Fruit fly (Drosophila melanogaster) whole organism, pupa: ENCODE data around the gene sip3.

Experiments
- CG13204 ChIP-seq: fragments of 200-800 bp; sonication (Bioruptor generic); optimal IDR thresholded peaks from 2 replicates; lab custom pipeline; 2018; ENCODE audit warnings: missing biosample characterization, mild to moderate bottlenecking, missing genetic modification characterization, moderate library complexity
- CG15710 ChIP-seq: fragments of 200-800 bp; sonication (Bioruptor generic); optimal IDR thresholded peaks from 2 replicates; lab custom pipeline; 2018; ENCODE audit warnings: missing biosample characterization, mild to moderate bottlenecking, missing genetic modification characterization, moderate library complexity
- CG32121 ChIP-seq: fragments of 200-800 bp; sonication (Bioruptor generic); IDR thresholded peaks from 2 replicates; pipeline ENCODE4 v1.3.6; 2022; ENCODE audit warnings: missing biosample characterization, missing genetic modification characterization
- CG34367 ChIP-seq: fragments of 200-800 bp; sonication (Bioruptor generic); optimal IDR thresholded peaks from 2 replicates; lab custom pipeline; 2018; ENCODE audit warnings: missing biosample characterization, mild to moderate bottlenecking, missing genetic modification characterization
- CG8301 ChIP-seq: fragments of 200-800 bp; sonication (Bioruptor generic); optimal IDR thresholded peaks from 2 replicates; lab custom pipeline; 2018; ENCODE audit warnings: missing biosample characterization, mild to moderate bottlenecking, missing genetic modification characterization
- EcR ChIP-seq: fragments of 200-800 bp; sonication (Bioruptor generic); optimal IDR thresholded peaks from 3 replicates; lab custom pipeline; 2019; ENCODE audit warnings: missing biosample characterization, missing genetic modification characterization, mild to moderate bottlenecking, moderate library complexity, missing genetic modification reagents
- Ets98B ChIP-seq: fragments of 200-800 bp; sonication (Bioruptor generic); IDR thresholded peaks from 2 replicates; pipeline ENCODE4 v1.3.6; 2022; ENCODE audit warnings: missing biosample characterization, missing genetic modification characterization
- Pif1A ChIP-seq: fragments of 200-800 bp; sonication (Bioruptor generic); optimal IDR thresholded peaks from 3 replicates; lab custom pipeline; 2016; ENCODE audit warnings: missing biosample characterization, missing genetic modification characterization
- Snoo ChIP-seq: fragments of 200-800 bp; sonication (Bioruptor generic); optimal IDR thresholded peaks from 3 replicates; lab custom pipeline; 2017; ENCODE audit warnings: missing biosample characterization, mild to moderate bottlenecking, missing genetic modification characterization, inconsistent platforms
- fd96Ca ChIP-seq: fragments of 200-800 bp; sonication (Bioruptor generic); IDR thresholded peaks from 3 replicates; pipeline ENCODE4 v1.3.6; 2022; ENCODE audit warnings: missing biosample characterization, missing genetic modification characterization
- gl ChIP-seq: fragments of 200-800 bp; sonication (Bioruptor generic); optimal IDR thresholded peaks from 2 replicates; lab custom pipeline; 2018; ENCODE audit warnings: missing biosample characterization, mild to moderate bottlenecking, missing genetic modification characterization
- rn ChIP-seq: fragments of 200-800 bp; sonication (Bioruptor generic); IDR thresholded peaks from 2 replicates; pipeline ENCODE4 v1.3.6; 2022; ENCODE audit warnings: missing biosample characterization, missing genetic modification characterization

DNA sequence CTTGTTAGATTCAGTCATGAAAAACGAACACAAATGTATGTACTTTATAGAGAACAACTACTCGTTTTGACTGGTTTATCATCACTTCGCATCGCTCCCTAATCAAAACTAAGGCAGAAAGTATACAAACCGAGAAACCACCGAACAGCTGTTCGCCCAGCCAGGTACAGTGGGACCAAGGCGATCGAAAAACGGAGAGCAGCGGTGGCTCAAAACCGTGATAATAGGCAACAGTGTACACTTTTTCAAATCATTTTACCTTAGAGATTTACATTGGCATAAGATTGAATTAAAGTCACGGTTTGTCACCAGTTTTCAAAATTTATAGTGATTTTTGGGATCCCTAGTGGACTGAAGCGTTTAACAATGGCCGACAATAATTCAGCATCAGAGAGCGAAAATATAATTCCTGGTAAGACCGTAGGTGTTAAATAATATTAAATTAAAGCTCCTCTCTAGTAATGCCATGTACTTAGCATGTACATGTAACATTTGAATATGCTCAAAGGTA, 33.3 kb downstream of the sip3 start, which contains the start of the genes CG42233 and CG1971:
- peak; percentile 62; the same call in 1 of the 2 replicates for TF ChIP-seq Ets98B (GFP tag; lab: Robert Waterston, UW)
- TF ChIP-seq EcR (GFP tag; lab: Kevin White, UChicago), result no peak
- TF ChIP-seq Pif1A, result no peak
- no peak for TF ChIP-seq CG13204 (GFP tag; lab: Kevin White, UChicago)
- peak; percentile 26 for TF ChIP-seq gl (tag; lab: Kevin White, UChicago)
- TF ChIP-seq CG8301 (tag; lab: Kevin White, UChicago), result no peak
- no peak for TF ChIP-seq Snoo
- peak; percentile 23; the same call in 1 of the 2 replicates for TF ChIP-seq rn (GFP tag; lab: Robert Waterston, UW)
- TF ChIP-seq CG34367, result no peak
- peak; percentile 70; the same call in 2 of the 3 replicates for TF ChIP-seq fd96Ca (GFP tag; lab: Robert Waterston, UW)
- TF ChIP-seq CG32121 (GFP tag; lab: Robert Waterston, UW), result peak; percentile 17; the same call in 1 of the 2 replicates
- TF ChIP-seq CG15710 (tag; lab: Kevin White, UChicago), result no peak
